Fruit fly (Drosophila melanogaster) whole organism, embryonic: ENCODE data around the gene CG17784.

Experiments
- CG18619 ChIP-seq: fragments of 200-800 bp; sonication (Bioruptor generic); optimal IDR thresholded peaks from 3 replicates; lab custom pipeline; 2017; ENCODE audit warnings: missing biosample characterization, mild to moderate bottlenecking, missing genetic modification characterization
- CG32772 ChIP-seq: fragments of 200-800 bp; sonication (Bioruptor generic); IDR thresholded peaks from 2 replicates; pipeline ENCODE4 v1.3.6; 2022; ENCODE audit warnings: missing biosample characterization, missing genetic modification characterization
- CG7556 ChIP-seq: fragments of 200-800 bp; sonication (Bioruptor generic); optimal IDR thresholded peaks from 2 replicates; lab custom pipeline; 2017; ENCODE audit warnings: missing biosample characterization, mild to moderate bottlenecking, missing genetic modification characterization
- CHES-1-like ChIP-seq: fragments of 200-800 bp; sonication (Bioruptor generic); optimal IDR thresholded peaks from 2 replicates; lab custom pipeline; 2016; ENCODE audit warnings: missing biosample characterization, missing genetic modification characterization
- Sin3A ChIP-seq: fragments of >200 bp; optimal IDR thresholded peaks from 2 replicates; lab custom pipeline; 2018
- ken ChIP-seq: fragments of 200-800 bp; sonication (Bioruptor generic); IDR thresholded peaks from 3 replicates; pipeline ENCODE4 v1.3.6; 2022; ENCODE audit warnings: missing biosample characterization, missing genetic modification characterization
- slbo ChIP-seq: fragments of 200-800 bp; sonication (Bioruptor generic); IDR thresholded peaks from 2 replicates; pipeline ENCODE4 v1.3.6; 2022; ENCODE audit warnings: missing biosample characterization, missing genetic modification characterization

dm6 chr3R:24375561-24375960, 10.8 kb upstream of the CG17784 start, which contains the start of gene CG17781:
- TF ChIP-seq CG32772 (GFP tag; lab: Robert Waterston, UW) (no peak), ken (GFP tag; lab: Robert Waterston, UW) (no peak), CG7556 (GFP tag; lab: Kevin White, UChicago) (no peak), CG18619 (GFP tag; lab: Kevin White, UChicago) (no peak), slbo (GFP tag; lab: Robert Waterston, UW) (no peak), Sin3A (lab: Kevin White, UChicago) (no peak), CHES-1-like (GFP tag; lab: Kevin White, UChicago) (no peak)
